Worm (Caenorhabditis elegans) whole organism, late embryonic: Measurements from ENCODE around the gene T10D4.7.

Experiments used
- C38D4.7 ChIP-seq: fragments of 200-800 bp; sonication (Bioruptor generic); optimal IDR thresholded peaks from 2 replicates; lab custom pipeline; 2018; ENCODE audit warnings: mild to moderate bottlenecking, missing genetic modification characterization, moderate library complexity, missing compliant biosample characterization
- K02D7.2 ChIP-seq: sonication (generic microtip); optimal IDR thresholded peaks from 2 replicates; lab custom pipeline; 2017; ENCODE audit warnings: mild to moderate bottlenecking, missing genetic modification characterization, missing compliant biosample characterization
- ahr-1 ChIP-seq: sonication (generic microtip); optimal IDR thresholded peaks from 2 replicates; lab custom pipeline; 2016; ENCODE audit warnings: missing genetic modification characterization, missing compliant biosample characterization
- hlh-30 ChIP-seq: sonication (generic microtip); optimal IDR thresholded peaks from 2 replicates; lab custom pipeline; 2017; ENCODE audit warnings: antibody characterized with exemption, missing genetic modification characterization, missing compliant biosample characterization; ENCODE audit not compliant: insufficient read depth
- nfya-1 ChIP-seq: sonication (generic microtip); optimal IDR thresholded peaks from 2 replicates; lab custom pipeline; 2017; ENCODE audit warnings: missing genetic modification characterization, mild to moderate bottlenecking, missing compliant biosample characterization, antibody characterized with exemption, moderate library complexity
- pax-1 ChIP-seq: fragments of 150-350 bp; optimal IDR thresholded peaks from 2 replicates; lab custom pipeline; 2014; ENCODE audit warnings: missing biosample characterization, missing genetic modification characterization
- pha-4 ChIP-seq: fragments of 150-350 bp; optimal IDR thresholded peaks from 2 replicates; lab custom pipeline; 2018; ENCODE audit warnings: missing biosample characterization, missing genetic modification reagents, missing genetic modification characterization
- rnt-1 ChIP-seq: sonication (generic microtip); optimal IDR thresholded peaks from 2 replicates; lab custom pipeline; 2016; ENCODE audit warnings: missing genetic modification characterization, missing compliant biosample characterization
- sdc-2 ChIP-seq: sonication (generic microtip); optimal IDR thresholded peaks from 2 replicates; lab custom pipeline; 2016; ENCODE audit warnings: missing genotype, missing genetic modification characterization, missing compliant biosample characterization

DNA sequence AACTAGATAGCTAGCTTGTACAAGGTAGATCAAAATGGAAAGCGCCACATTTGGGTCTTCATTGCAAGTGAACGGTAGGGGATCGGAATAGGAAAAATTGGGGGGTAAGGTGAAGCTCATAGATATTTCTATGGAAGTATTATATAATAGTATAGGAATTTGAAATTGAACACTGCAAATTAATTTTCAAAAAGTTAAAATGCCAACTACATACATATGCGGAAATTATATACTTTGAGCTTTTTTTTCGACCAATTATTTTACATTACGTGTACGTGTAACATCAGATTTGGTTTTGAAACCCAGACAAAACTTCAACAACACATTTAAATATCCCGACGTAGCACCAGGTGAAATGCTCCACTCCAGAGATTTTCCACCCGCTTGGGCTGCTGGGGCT is 21.5 kb upstream of the T10D4.7 start, which contains the start of gene srg-23:
- TF ChIP-seq K02D7.2 (tag; lab: Kevin White, UChicago) = no peak
- no peak for TF ChIP-seq C38D4.7 (GFP tag; lab: Kevin White, UChicago)
- TF ChIP-seq pha-4 (tag; lab: Kevin White, UChicago) = no peak
- TF ChIP-seq sdc-2 (tag; lab: Kevin White, UChicago) = no peak
- no peak for TF ChIP-seq hlh-30 (tag; lab: Kevin White, UChicago)
- TF ChIP-seq rnt-1 (tag; lab: Kevin White, UChicago) = no peak
- no peak for TF ChIP-seq nfya-1 (tag; lab: Kevin White, UChicago)
- no peak for TF ChIP-seq ahr-1 (tag; lab: Kevin White, UChicago)
- TF ChIP-seq pax-1 = no peak
